Fruit fly (Drosophila melanogaster): ENCODE data around the gene bou.

DNA sequence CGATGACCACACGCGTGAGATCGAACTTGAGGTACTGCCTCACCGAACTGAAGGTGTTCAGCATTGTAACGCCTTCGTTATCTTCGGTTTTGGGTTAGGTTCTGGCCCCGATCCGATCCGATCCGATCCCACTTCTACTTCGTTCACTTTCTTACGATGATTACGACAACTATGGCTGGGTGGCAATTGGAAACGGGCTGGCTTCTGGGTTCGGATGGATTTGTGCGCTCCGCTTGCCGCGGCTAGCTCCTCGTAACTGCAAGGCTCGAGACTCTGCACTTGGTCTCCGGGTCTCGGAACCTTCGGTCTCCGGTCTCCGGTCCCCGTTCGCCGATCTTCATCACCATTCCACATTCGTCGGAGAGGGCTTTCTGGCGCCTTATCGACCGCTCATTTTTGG is 7.1 kb downstream of the bou start, which contains the start of gene Inx7:
- no peak for TF ChIP-seq Myc (optimal IDR thresholded peaks at IDR 0.05)
- TF ChIP-seq h (optimal IDR thresholded peaks at IDR 0.05): no peak
- no peak for TF ChIP-seq psq (optimal IDR thresholded peaks at IDR 0.05)
- TF ChIP-seq Sin3A (optimal IDR thresholded peaks at IDR 0.05): no peak
- TF ChIP-seq ttk (optimal IDR thresholded peaks at IDR 0.05): no peak

Measured in Kc167 (cell line).